Fruit fly (Drosophila melanogaster) whole organism, embryonic: ENCODE measurements around the gene CG13385.

Source experiments
- ATbp ChIP-seq: fragments of 200-800 bp; sonication (Bioruptor generic); optimal IDR thresholded peaks from 2 replicates; lab custom pipeline; 2017; ENCODE audit warnings: missing biosample characterization, mild to moderate bottlenecking, missing genetic modification characterization, missing genetic modification reagents
- Aef1 ChIP-seq: fragments of 200-800 bp; sonication (Bioruptor generic); IDR thresholded peaks from 3 replicates; pipeline ENCODE4 v1.3.6; 2022; ENCODE audit warnings: missing biosample characterization, missing genetic modification characterization
- Awh ChIP-seq: fragments of 200-800 bp; sonication (Bioruptor generic); IDR thresholded peaks from 2 replicates; pipeline ENCODE4, ENCODE4 v1.3.6; 2022; ENCODE audit warnings: missing biosample characterization, missing genetic modification characterization
- Blimp-1 ChIP-seq: fragments of 200-800 bp; sonication (Bioruptor generic); optimal IDR thresholded peaks from 3 replicates; lab custom pipeline; 2018; ENCODE audit warnings: missing biosample characterization, missing genetic modification characterization, mild to moderate bottlenecking, moderate library complexity, missing genetic modification reagents
- CG10462 ChIP-seq: fragments of 200-800 bp; sonication (Bioruptor generic); optimal IDR thresholded peaks from 2 replicates; lab custom pipeline; 2016; ENCODE audit warnings: missing biosample characterization, missing genetic modification characterization
- CG10543 ChIP-seq: fragments of 200-800 bp; sonication (Bioruptor generic); optimal IDR thresholded peaks from 3 replicates; lab custom pipeline; 2017; ENCODE audit warnings: missing biosample characterization, mild to moderate bottlenecking, missing genetic modification characterization, moderate library complexity
- CG10654 ChIP-seq: fragments of 200-800 bp; sonication (Bioruptor generic); optimal IDR thresholded peaks from 2 replicates; lab custom pipeline; 2016; ENCODE audit warnings: missing biosample characterization, missing genetic modification characterization
- CG12104 ChIP-seq: fragments of 200-800 bp; sonication (Bioruptor generic); optimal IDR thresholded peaks from 3 replicates; lab custom pipeline; 2016; ENCODE audit warnings: missing biosample characterization, missing genetic modification characterization
- CG12155 ChIP-seq: fragments of 200-800 bp; sonication (Bioruptor generic); optimal IDR thresholded peaks from 3 replicates; lab custom pipeline; 2016; ENCODE audit warnings: missing biosample characterization, missing genetic modification characterization
- CG12769 ChIP-seq: fragments of 200-800 bp; sonication (Bioruptor generic); optimal IDR thresholded peaks from 2 replicates; lab custom pipeline; 2019; ENCODE audit warnings: missing biosample characterization, mild to moderate bottlenecking, missing genetic modification characterization, moderate library complexity
- CG12942 ChIP-seq: fragments of 200-800 bp; sonication (Bioruptor generic); optimal IDR thresholded peaks from 3 replicates; lab custom pipeline; 2016; ENCODE audit warnings: missing biosample characterization, missing genetic modification characterization
- CG15479 ChIP-seq: fragments of 200-800 bp; sonication (Bioruptor generic); optimal IDR thresholded peaks from 3 replicates; lab custom pipeline; 2019; ENCODE audit warnings: missing biosample characterization, mild to moderate bottlenecking, missing genetic modification characterization, moderate library complexity
- CG2120 ChIP-seq: fragments of 200-800 bp; sonication (Bioruptor generic); optimal IDR thresholded peaks from 3 replicates; lab custom pipeline; 2016; ENCODE audit warnings: missing biosample characterization, missing genetic modification characterization
- CG2199 ChIP-seq: fragments of 200-800 bp; sonication (Bioruptor generic); IDR thresholded peaks from 3 replicates; pipeline ENCODE4 v1.3.6; 2022; ENCODE audit warnings: missing biosample characterization, missing genetic modification characterization
- CG31365 ChIP-seq: fragments of 200-800 bp; sonication (Bioruptor generic); optimal IDR thresholded peaks from 2 replicates; lab custom pipeline; 2018; ENCODE audit warnings: missing biosample characterization, mild to moderate bottlenecking, missing genetic modification characterization
- CG4328 ChIP-seq: fragments of 200-800 bp; sonication (Bioruptor generic); optimal IDR thresholded peaks from 3 replicates; lab custom pipeline; 2017; ENCODE audit warnings: missing biosample characterization, missing genetic modification reagents, missing genetic modification characterization
- CG5245 ChIP-seq: fragments of 200-800 bp; sonication (Bioruptor generic); optimal IDR thresholded peaks from 3 replicates; lab custom pipeline; 2016; ENCODE audit warnings: missing biosample characterization, missing genetic modification characterization
- CG6683 ChIP-seq: fragments of 200-800 bp; sonication (Bioruptor generic); optimal IDR thresholded peaks from 2 replicates; lab custom pipeline; 2017; ENCODE audit warnings: missing biosample characterization, mild to moderate bottlenecking, missing genetic modification characterization, missing genetic modification reagents
- CG8765 ChIP-seq: fragments of 200-800 bp; sonication (Bioruptor generic); IDR thresholded peaks from 2 replicates; pipeline ENCODE4 v1.3.6; 2022; ENCODE audit warnings: missing biosample characterization, missing genetic modification characterization
- CG8924 ChIP-seq: fragments of 200-800 bp; optimal IDR thresholded peaks from 3 replicates; lab custom pipeline; 2019; ENCODE audit warnings: missing biosample characterization, mild to moderate bottlenecking, missing genetic modification characterization, moderate library complexity
- CG8944 ChIP-seq: fragments of 200-800 bp; sonication (Bioruptor generic); optimal IDR thresholded peaks from 3 replicates; lab custom pipeline; 2016; ENCODE audit warnings: missing biosample characterization, missing genetic modification characterization
- CG9215 ChIP-seq: fragments of 200-800 bp; sonication (Bioruptor generic); IDR thresholded peaks from 2 replicates; pipeline ENCODE4 v1.3.6; 2022; ENCODE audit warnings: missing biosample characterization, missing genetic modification characterization
- CkIIα-i1 ChIP-seq: fragments of 200-800 bp; sonication (Bioruptor generic); IDR thresholded peaks from 2 replicates; pipeline ENCODE4 v1.3.6; 2022; ENCODE audit warnings: missing biosample characterization, missing genetic modification characterization
- Dll ChIP-seq: fragments of 200-800 bp; sonication (Bioruptor generic); IDR thresholded peaks from 4 replicates; pipeline ENCODE4 v1.3.6; 2022; ENCODE audit warnings: missing biosample characterization, missing genetic modification characterization; ENCODE audit not compliant: partially characterized antibody
- Doc3 ChIP-seq: fragments of 200-800 bp; sonication (Bioruptor generic); IDR thresholded peaks from 3 replicates; pipeline ENCODE4 v1.3.6; 2022; ENCODE audit warnings: missing biosample characterization, missing genetic modification characterization; ENCODE audit not compliant: partially characterized antibody
- Ets65A ChIP-seq: fragments of 200-800 bp; sonication (Bioruptor generic); peaks from one replicate; lab custom pipeline; 2016; ENCODE audit warnings: missing biosample characterization, missing genetic modification characterization
- Ets97D ChIP-seq: fragments of 200-800 bp; sonication (Bioruptor generic); optimal IDR thresholded peaks from 3 replicates; lab custom pipeline; 2016; ENCODE audit warnings: missing biosample characterization, missing genetic modification characterization
- Hand ChIP-seq: fragments of 200-800 bp; sonication (Bioruptor generic); optimal IDR thresholded peaks from 2 replicates; lab custom pipeline; 2017; ENCODE audit warnings: mild to moderate bottlenecking, missing biosample characterization, missing genetic modification reagents, missing genetic modification characterization
- Hr3 ChIP-seq: fragments of 200-800 bp; sonication (Bioruptor generic); optimal IDR thresholded peaks from 3 replicates; lab custom pipeline; 2016; ENCODE audit warnings: missing biosample characterization, missing genetic modification characterization
- NK7.1 ChIP-seq: fragments of 200-800 bp; sonication (Bioruptor generic); optimal IDR thresholded peaks from 3 replicates; lab custom pipeline; 2016; ENCODE audit warnings: missing biosample characterization, missing genetic modification characterization
- Neu2 ChIP-seq: fragments of 200-800 bp; sonication (Bioruptor generic); optimal IDR thresholded peaks from 3 replicates; lab custom pipeline; 2016; ENCODE audit warnings: missing biosample characterization, missing genetic modification characterization, borderline replicate concordance
- Ptx1 ChIP-seq: fragments of 200-800 bp; sonication (Bioruptor generic); IDR thresholded peaks from 2 replicates; pipeline ENCODE4 v1.3.6; 2022; ENCODE audit warnings: missing biosample characterization, missing genetic modification characterization
- Rfx ChIP-seq: fragments of 200-800 bp; sonication (Bioruptor generic); IDR thresholded peaks from 2 replicates; pipeline ENCODE4 v1.3.6; 2022; ENCODE audit warnings: missing biosample characterization, missing genetic modification characterization
- TFAM ChIP-seq: fragments of 200-800 bp; sonication (Bioruptor generic); optimal IDR thresholded peaks from 2 replicates; lab custom pipeline; 2017; ENCODE audit warnings: missing biosample characterization, missing genetic modification characterization, inconsistent platforms
- Trl ChIP-seq, 3 experiments: fragments of >200 bp in 2 of 3; fragments of 200-800 bp in 1 of 3; sonication (Bioruptor generic) in 1 of 3; optimal IDR thresholded peaks; 2 replicates in 1 of 3; 3 replicates in 2 of 3; lab custom pipeline; 2016 to 2017; ENCODE audit warnings: missing biosample characterization in 1 of 3, missing genetic modification characterization in 1 of 3
- ap ChIP-seq: fragments of 200-800 bp; sonication (Bioruptor generic); IDR thresholded peaks from 2 replicates; pipeline ENCODE4 v1.3.6; 2022; ENCODE audit warnings: missing biosample characterization, missing genetic modification characterization
- bsh ChIP-seq, 2 experiments: fragments of 200-800 bp; sonication (Bioruptor generic); optimal IDR thresholded peaks; 2 replicates each; lab custom pipeline; 2017 to 2018; ENCODE audit warnings: mild to moderate bottlenecking in 2 of 2, missing biosample characterization in 2 of 2, missing genetic modification characterization in 2 of 2, moderate library complexity in 1 of 2
- danr ChIP-seq: fragments of 200-800 bp; sonication (Bioruptor generic); IDR thresholded peaks from 2 replicates; pipeline ENCODE4 v1.3.6; 2022; ENCODE audit warnings: missing biosample characterization, missing genetic modification characterization
- dm ChIP-seq: fragments of 200-800 bp; sonication (Bioruptor generic); optimal IDR thresholded peaks from 3 replicates; lab custom pipeline; 2016; ENCODE audit warnings: missing biosample characterization, missing genetic modification characterization
- fd64A ChIP-seq: fragments of 200-800 bp; sonication (Bioruptor generic); optimal IDR thresholded peaks from 3 replicates; lab custom pipeline; 2018; ENCODE audit warnings: missing biosample characterization, mild to moderate bottlenecking, missing genetic modification characterization
- gsb-n ChIP-seq: fragments of 200-800 bp; sonication (Bioruptor generic); optimal IDR thresholded peaks from 3 replicates; lab custom pipeline; 2018; ENCODE audit warnings: missing biosample characterization, mild to moderate bottlenecking, missing genetic modification characterization
- lilli ChIP-seq: fragments of 200-800 bp; sonication (Bioruptor generic); optimal IDR thresholded peaks from 3 replicates; lab custom pipeline; 2016; ENCODE audit warnings: missing biosample characterization, missing genetic modification characterization
- nerfin-2 ChIP-seq: fragments of 200-800 bp; sonication (Bioruptor generic); IDR thresholded peaks from 2 replicates; pipeline ENCODE4 v1.3.6; 2022; ENCODE audit warnings: missing biosample characterization, missing genetic modification characterization; ENCODE audit not compliant: partially characterized antibody
- onecut ChIP-seq: fragments of 200-800 bp; sonication (Bioruptor generic); IDR thresholded peaks from 2 replicates; pipeline ENCODE4 v1.3.6; 2022; ENCODE audit warnings: missing biosample characterization, missing genetic modification characterization
- pum ChIP-seq: fragments of 200-800 bp; sonication (Bioruptor generic); optimal IDR thresholded peaks from 2 replicates; lab custom pipeline; 2016; ENCODE audit warnings: missing biosample characterization, missing genetic modification characterization
- trem ChIP-seq: fragments of 200-800 bp; optimal IDR thresholded peaks from 3 replicates; lab custom pipeline; 2019; ENCODE audit warnings: missing biosample characterization, mild to moderate bottlenecking, missing genetic modification characterization, moderate library complexity
- tx ChIP-seq: fragments of 200-800 bp; sonication (Bioruptor generic); optimal IDR thresholded peaks from 2 replicates; lab custom pipeline; 2016; ENCODE audit warnings: missing biosample characterization, missing genetic modification characterization
- vfl ChIP-seq: fragments of 200-800 bp; sonication (Bioruptor generic); optimal IDR thresholded peaks from 2 replicates; lab custom pipeline; 2016; ENCODE audit warnings: missing biosample characterization, missing genetic modification characterization
- zen ChIP-seq: fragments of 200-800 bp; sonication (Bioruptor generic); optimal IDR thresholded peaks from 3 replicates; lab custom pipeline; 2018; ENCODE audit warnings: missing biosample characterization, mild to moderate bottlenecking, missing genetic modification characterization, moderate library complexity
- zf30C ChIP-seq: fragments of 200-800 bp; sonication (Bioruptor generic); optimal IDR thresholded peaks from 3 replicates; lab custom pipeline; 2018; ENCODE audit warnings: missing biosample characterization, mild to moderate bottlenecking, missing genetic modification characterization

CG13385 gene

DNA sequence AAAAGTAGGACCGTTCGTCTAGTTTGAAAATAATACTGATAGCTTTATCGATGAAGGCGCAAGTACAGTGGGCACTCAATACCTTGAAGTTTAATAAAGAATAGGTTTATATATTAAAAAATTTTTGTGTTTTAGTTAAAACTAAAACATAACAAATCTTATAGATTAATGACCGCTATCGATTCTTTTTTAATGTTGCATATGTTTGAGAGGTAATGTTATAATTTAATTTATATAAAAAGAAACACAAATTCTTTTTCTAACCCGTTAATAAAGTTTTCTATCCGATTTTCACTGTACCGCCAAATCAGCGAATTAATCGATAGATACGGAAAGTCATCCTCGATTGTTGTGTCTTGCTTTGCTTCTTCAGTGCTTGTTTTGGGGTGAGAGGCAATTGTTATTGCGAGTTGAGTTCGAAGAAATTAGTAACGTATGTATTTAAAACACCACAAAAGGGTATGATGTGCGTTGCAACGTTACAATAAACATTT, 12.3 kb upstream of the CG13385 start, which contains the start of the genes Dad1 and CG13384 (continued):
- TF ChIP-seq Aef1 (peak; percentile 74), CG4328 (GFP tag; lab: Kevin White, UChicago) (peak; percentile 89), Rfx (GFP tag; lab: Robert Waterston, UW) (peak; percentile 95), CkIIα-i1 (no peak), NK7.1 (GFP tag; lab: Kevin White, UChicago) (no peak), trem (peak; percentile 93), Hr3 (GFP tag; lab: Kevin White, UChicago) (peak; percentile 92), Ptx1 (GFP tag; lab: Robert Waterston, UW) (peak; percentile 97), pum (GFP tag; lab: Kevin White, UChicago) (peak; percentile 48), dm (peak; percentile 36), lilli (GFP tag; lab: Kevin White, UChicago) (peak; percentile 91), CG8924 (tag; lab: Kevin White, UChicago) (peak; percentile 97), Dll (peak; percentile 68; the same call in 3 of the 4 replicates), CG5245 (peak; percentile 79), CG12769 (peak; percentile 6), vfl (peak; percentile 61), CG10654 (GFP tag; lab: Kevin White, UChicago) (peak; percentile 80), CG10543 (GFP tag; lab: Kevin White, UChicago) (peak; percentile 95), ap (GFP tag; lab: Robert Waterston, UW) (peak; percentile 78), CG12104 (peak; percentile 80), CG6683 (GFP tag; lab: Kevin White, UChicago) (peak; percentile 86), gsb-n (tag; lab: Kevin White, UChicago) (peak; percentile 92), zf30C (peak; percentile 6), CG12155 (GFP tag; lab: Kevin White, UChicago) (peak; percentile 90), onecut (GFP tag; lab: Robert Waterston, UW) (peak; percentile 71), CG9215 (GFP tag; lab: Robert Waterston, UW) (peak; percentile 94), CG8944 (GFP tag; lab: Kevin White, UChicago) (peak; percentile 39), tx (GFP tag; lab: Kevin White, UChicago) (peak; percentile 45), nerfin-2 (GFP tag; lab: Robert Waterston, UW) (no peak), CG15479 (GFP tag; lab: Kevin White, UChicago) (peak; percentile 44), bsh (GFP tag; optimal IDR thresholded peaks at IDR 0.05; lab: Kevin White, UChicago) (peak in 1 of 2 experiments; percentile 90), TFAM (no peak), CG2120 (peak; percentile 95), Hand (peak; percentile 92), Neu2 (GFP tag; lab: Kevin White, UChicago) (no peak), Ets97D (GFP tag; lab: Kevin White, UChicago) (peak; percentile 55), CG10462 (GFP tag; lab: Kevin White, UChicago) (peak; percentile 81), CG8765 (GFP tag; lab: Robert Waterston, UW) (peak; percentile 78; the same call in 1 of the 2 replicates), fd64A (GFP tag; lab: Kevin White, UChicago) (no peak), Awh (GFP tag; lab: Robert Waterston, UW) (peak; percentile 68), Blimp-1 (GFP tag; lab: Kevin White, UChicago) (peak; percentile 88), CG12942 (GFP tag; lab: Kevin White, UChicago) (peak; percentile 86), Ets65A (GFP tag; lab: Kevin White, UChicago) (peak; percentile 93), CG2199 (GFP tag; lab: Robert Waterston, UW) (0 out of 3 replicates have a peak, but pooled peaks have one; percentile 62), Doc3 (GFP tag; lab: Robert Waterston, UW) (peak; percentile 32; the same call in 1 of the 3 replicates), Trl (optimal IDR thresholded peaks at IDR 0.05; lab: Kevin White, UChicago) (no peak), Trl (GFP tag; optimal IDR thresholded peaks at IDR 0.05; lab: Kevin White, UChicago) (peak; percentile 55), CG31365 (tag; lab: Kevin White, UChicago) (no peak), ATbp (peak; percentile 84), zen (tag; lab: Kevin White, UChicago) (peak; percentile 89), danr (peak; percentile 89)
